Worm (Caenorhabditis elegans) whole organism, dauer: ENCODE data around the gene his-70.

Experiments
- unc-62 ChIP-seq: sonication (generic microtip); optimal IDR thresholded peaks from 2 replicates; lab custom pipeline; 2017; ENCODE audit warnings: missing biosample characterization, missing genetic modification reagents, missing genetic modification characterization

Gene his-70

ce11 chrIII:4087565-4087964 lies 27.6 kb upstream of the his-70 start:
- no peak for TF ChIP-seq unc-62 (GFP tag; lab: Kevin White, UChicago)

ce11 chrIII:4087064-4087463 lies 27.1 kb upstream of the his-70 start:
- TF ChIP-seq unc-62 (GFP tag; lab: Kevin White, UChicago): no peak

DNA sequence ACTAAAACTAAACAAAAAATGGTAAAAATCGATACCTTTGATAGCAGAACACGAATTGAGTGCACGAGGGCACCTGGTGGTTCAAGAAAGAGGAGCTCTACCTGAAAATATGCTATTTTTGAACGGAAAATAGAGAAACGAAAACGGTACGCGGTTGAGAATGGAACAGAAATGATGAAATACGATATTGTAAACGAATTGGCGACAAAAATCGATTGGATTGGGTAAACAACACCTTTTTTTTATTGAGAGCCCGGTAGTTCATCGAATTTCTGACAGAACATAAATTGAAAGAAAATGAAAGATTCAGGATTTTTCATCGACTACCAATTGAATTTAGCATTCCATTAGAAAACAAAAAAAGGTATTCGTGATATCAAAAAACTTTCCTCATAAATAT lies 26.6 kb upstream of the his-70 start, which contains the start of gene kin-19:
Gene kin-19, minus strand, starts transcription at position 101 of the 400 bp plus-strand sequence.
- TF ChIP-seq unc-62 (GFP tag; lab: Kevin White, UChicago): no peak

DNA sequence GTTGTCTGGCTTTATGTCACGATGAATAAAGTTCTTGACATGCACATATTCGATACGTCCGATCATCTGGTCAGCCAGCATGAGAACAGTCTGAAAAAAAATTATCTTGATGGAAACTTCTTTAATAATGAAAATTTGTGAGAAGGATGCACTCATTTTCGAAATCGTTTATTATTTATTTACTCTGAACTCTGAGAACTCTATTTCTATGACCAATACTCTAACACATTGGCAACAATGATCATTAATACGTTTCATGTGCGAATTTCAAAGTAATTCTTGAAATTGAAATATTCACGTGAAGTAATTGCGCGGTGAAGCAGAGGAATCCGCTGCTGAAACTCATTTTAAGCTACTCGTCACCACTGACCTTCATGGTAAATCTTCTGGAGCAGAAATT lies 25.7 kb upstream of the his-70 start:
- no peak for TF ChIP-seq unc-62 (GFP tag; lab: Kevin White, UChicago)

DNA sequence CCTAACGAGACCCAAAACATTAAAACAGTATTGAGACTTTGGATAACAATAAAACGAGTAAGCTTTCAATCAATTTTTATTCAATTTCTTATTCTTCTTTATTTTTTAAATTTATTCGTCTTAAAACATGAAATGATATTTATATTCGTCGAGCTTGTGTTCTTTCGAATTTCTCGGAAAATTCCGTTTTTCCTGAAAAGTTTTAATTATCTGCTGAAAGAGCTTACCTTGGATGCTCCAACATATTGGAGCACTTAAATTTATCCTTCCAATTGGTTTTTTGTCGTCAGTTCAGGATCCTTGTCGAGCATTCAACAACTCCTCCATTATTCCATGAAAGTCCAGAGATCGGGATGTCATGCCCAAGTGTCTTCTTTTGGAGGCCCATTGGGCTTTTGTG lies 23.5 kb upstream of the his-70 start:
- no peak for TF ChIP-seq unc-62 (GFP tag; lab: Kevin White, UChicago)

DNA sequence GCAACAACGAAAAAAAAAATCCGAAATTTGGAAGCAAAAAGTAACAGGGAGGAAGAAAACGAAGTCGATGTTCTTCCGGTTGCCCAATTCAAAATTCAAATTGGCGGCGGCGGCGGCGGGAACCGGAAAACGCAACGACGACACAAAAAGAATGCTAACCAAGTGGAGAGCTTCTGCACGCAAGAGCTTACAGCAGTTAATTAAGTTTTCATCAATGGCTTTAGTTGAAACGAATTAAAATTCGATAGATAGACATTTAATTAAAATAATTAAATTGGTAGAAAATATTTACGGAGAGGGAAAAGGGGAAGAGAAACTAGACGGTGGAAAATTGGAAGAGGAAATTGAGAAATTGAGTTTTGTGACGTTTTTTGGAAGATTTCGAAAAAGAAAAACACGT lies 10.3 kb upstream of the his-70 start:
- no peak for TF ChIP-seq unc-62 (GFP tag; lab: Kevin White, UChicago)

- TF ChIP-seq unc-62 (GFP tag; lab: Kevin White, UChicago): no peak
These were observed 8.2 kb upstream of the his-70 start for ce11 chrIII:4068120-4068519.

- TF ChIP-seq unc-62 (GFP tag; lab: Kevin White, UChicago): no peak
These were observed 6.4 kb upstream of the his-70 start, which contains the start of gene unc-79 for ce11 chrIII:4066333-4066732. Gene unc-79 (plus strand): TSS chrIII:4066633.

DNA sequence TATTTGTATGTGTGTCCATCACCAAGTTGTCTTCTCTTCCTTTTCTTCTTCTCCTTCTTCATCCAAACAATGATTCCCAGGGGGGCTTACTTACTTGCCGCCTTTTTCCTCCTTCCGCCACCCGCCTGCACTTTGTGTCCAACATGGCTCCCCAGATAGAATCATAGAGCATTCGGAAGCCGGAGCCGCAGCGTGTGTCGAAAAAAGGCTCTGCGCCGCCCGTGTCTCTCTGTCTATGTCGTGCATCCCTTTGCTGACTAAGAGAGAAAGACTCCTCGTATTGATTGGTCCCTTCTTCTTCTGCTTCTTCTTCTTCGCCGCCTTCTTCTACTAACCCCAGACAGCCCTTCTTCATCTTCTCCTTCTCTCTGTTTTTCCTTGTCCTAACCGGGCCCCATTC lies 3.8 kb upstream of the his-70 start:
- TF ChIP-seq unc-62 (GFP tag; lab: Kevin White, UChicago): no peak

DNA sequence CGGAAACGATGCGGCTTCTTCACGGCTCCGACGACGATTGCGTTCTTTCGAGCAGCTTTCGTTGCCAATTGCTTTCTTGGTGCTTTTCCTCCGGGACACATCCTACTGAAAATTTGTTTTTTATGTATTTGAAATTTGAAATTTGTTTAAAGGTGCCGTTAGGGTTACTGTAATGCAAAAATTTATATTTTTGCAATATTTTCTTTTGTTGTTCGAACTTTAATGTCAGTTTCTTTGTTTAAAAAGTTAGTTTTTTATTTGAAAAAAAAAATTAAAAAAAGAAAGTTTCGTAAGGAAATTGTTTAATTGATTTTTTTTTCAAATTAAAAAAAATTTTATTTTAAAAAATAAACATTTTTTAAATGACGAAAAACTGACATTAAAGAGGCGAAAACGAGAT lies 1.3 kb downstream of the his-70 start, which contains the start of gene his-69:
Gene his-69, minus strand, starts transcription at position 101 of the 400 bp plus-strand sequence.
- no peak for TF ChIP-seq unc-62 (GFP tag; lab: Kevin White, UChicago)

DNA sequence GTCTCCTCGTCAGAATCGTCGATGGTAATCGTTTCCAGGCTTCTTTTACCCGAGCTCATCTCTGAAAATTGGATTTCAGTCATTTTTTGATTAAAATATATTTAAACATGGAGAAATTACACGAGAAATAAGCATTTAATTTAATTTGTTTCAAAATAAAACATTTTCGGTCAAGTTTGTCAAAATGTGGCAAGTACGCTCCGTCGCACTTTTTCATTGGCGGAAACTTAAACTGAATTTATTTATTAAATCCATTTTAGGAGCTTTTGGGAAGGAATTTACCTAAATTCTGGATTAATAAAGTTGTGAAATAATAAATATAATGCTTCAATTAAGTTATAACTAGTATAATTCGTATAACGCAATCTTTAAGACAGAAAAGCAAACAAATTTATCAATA lies 2.0 kb downstream of the his-70 start, which contains the start of gene rcq-5:
Gene rcq-5, minus strand, starts transcription at position 83 of the 400 bp plus-strand sequence.
- TF ChIP-seq unc-62 (GFP tag; lab: Kevin White, UChicago): no peak

DNA sequence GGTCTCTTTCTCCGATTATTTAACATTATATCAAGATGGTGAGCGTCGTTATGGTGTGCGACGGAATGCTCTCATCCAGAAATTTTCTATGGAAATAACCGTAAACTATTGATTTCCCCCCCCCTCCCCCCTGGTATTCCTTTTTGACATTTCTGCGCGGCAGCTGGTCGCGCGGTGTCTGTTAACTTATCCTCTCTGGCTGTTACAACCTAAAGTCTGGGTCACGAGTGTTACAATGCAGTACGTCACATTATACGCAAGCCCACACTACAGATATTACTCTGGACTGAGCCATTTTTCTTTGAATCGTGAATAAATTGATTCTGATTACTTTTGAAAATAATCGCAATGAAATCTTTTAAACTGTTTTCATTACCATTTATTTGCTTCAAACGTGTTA lies 10.8 kb downstream of the his-70 start:
- no peak for TF ChIP-seq unc-62 (GFP tag; lab: Kevin White, UChicago)

ce11 chrIII:4039775-4040174 lies 20.1 kb downstream of the his-70 start:
- no peak for TF ChIP-seq unc-62 (GFP tag; lab: Kevin White, UChicago)

ce11 chrIII:4037332-4037731 lies 22.6 kb downstream of the his-70 start:
- TF ChIP-seq unc-62 (GFP tag; lab: Kevin White, UChicago): no peak

- no peak for TF ChIP-seq unc-62 (GFP tag; lab: Kevin White, UChicago)
These were observed 23.2 kb downstream of the his-70 start, which contains the start of gene hum-5 for ce11 chrIII:4036740-4037139. Gene hum-5 (minus strand): TSS chrIII:4036840.

DNA sequence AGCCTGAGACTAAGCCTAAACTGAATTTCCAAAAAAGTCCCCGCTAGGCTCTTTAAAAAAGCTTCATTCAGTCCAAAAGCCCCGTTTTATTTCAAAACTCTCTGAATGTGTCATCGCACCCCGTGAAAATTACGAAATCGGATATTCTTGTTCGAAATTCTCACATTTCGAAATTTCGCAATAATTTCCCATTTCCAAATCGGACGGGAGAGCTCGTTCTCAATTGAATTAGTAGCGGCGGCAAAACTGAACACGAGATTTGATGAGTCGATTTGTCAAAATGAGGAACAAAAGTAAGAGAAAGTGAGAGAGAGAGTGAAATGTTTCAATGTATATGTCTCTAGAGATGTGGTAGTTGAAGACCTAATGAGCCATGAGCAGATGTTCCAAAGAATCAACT lies 24.9 kb downstream of the his-70 start:
- no peak for TF ChIP-seq unc-62 (GFP tag; lab: Kevin White, UChicago)

DNA sequence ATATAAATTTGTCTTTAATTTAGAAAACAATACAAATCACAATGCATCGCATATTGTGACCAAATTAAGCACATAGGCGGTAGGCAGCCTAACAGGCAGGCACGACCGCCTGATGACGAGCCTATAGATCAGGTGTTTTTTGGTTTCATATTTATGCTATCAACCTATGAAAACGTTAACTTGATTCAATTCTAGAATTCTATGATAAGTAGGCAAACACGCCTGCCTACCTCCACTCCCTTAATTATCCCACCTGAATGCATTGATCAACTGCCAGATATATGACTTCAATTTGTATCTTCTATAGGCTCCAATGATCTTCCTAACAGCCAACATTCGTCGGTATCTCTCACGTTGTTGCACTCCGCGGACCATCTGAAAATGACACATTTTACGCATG lies 29.1 kb downstream of the his-70 start:
- TF ChIP-seq unc-62 (GFP tag; lab: Kevin White, UChicago): no peak

- no peak for TF ChIP-seq unc-62 (GFP tag; lab: Kevin White, UChicago)
These were observed 31.9 kb downstream of the his-70 start, which contains the start of gene T02C12.5 for ce11 chrIII:4028061-4028460. Gene T02C12.5 (minus strand): TSS chrIII:4028161.
